Fruit fly (Drosophila melanogaster) whole organism, wandering third instar larva: ENCODE measurements around the gene Mst36Fa.

Experiments used
- Abd-B ChIP-seq: fragments of >200 bp; optimal IDR thresholded peaks from 2 replicates; lab custom pipeline; 2017; ENCODE audit warnings: missing biosample characterization, missing genetic modification characterization
- CG32264 ChIP-seq: fragments of 200-800 bp; sonication (Bioruptor generic); optimal IDR thresholded peaks from 2 replicates; lab custom pipeline; 2016; ENCODE audit warnings: missing biosample characterization, missing genetic modification characterization
- CrebA ChIP-seq: fragments of 200-800 bp; sonication (Bioruptor generic); optimal IDR thresholded peaks from 2 replicates; lab custom pipeline; 2016; ENCODE audit warnings: missing biosample characterization, mild to moderate bottlenecking, missing genetic modification characterization, borderline replicate concordance
- Dfd ChIP-seq: fragments of >200 bp; optimal IDR thresholded peaks from 2 replicates; lab custom pipeline; 2017; ENCODE audit warnings: missing biosample characterization, missing genetic modification characterization
- HLH106 ChIP-seq: fragments of 200-800 bp; optimal IDR thresholded peaks from 3 replicates; lab custom pipeline; 2019; ENCODE audit warnings: missing biosample characterization, mild to moderate bottlenecking, missing genetic modification characterization, moderate library complexity
- Jra ChIP-seq: sonication (Bioruptor generic); optimal IDR thresholded peaks from 2 replicates; lab custom pipeline; 2016; ENCODE audit warnings: missing biosample characterization, missing genetic modification characterization
- fru ChIP-seq: fragments of 200-800 bp; sonication (Bioruptor generic); optimal IDR thresholded peaks from 3 replicates; lab custom pipeline; 2016; ENCODE audit warnings: missing biosample characterization, mild to moderate bottlenecking, missing genetic modification characterization
- h ChIP-seq: fragments of 200-800 bp; sonication (Bioruptor generic); optimal IDR thresholded peaks from 3 replicates; lab custom pipeline; 2016; ENCODE audit warnings: missing biosample characterization, mild to moderate bottlenecking, missing genetic modification characterization
- lola ChIP-seq: fragments of >200 bp; optimal IDR thresholded peaks from 2 replicates; lab custom pipeline; 2017; ENCODE audit warnings: missing biosample characterization, missing genetic modification characterization
- pan ChIP-seq: fragments of >200 bp; optimal IDR thresholded peaks from 2 replicates; lab custom pipeline; 2017
- psq ChIP-seq: fragments of 200-800 bp; sonication (Bioruptor generic); optimal IDR thresholded peaks from 3 replicates; lab custom pipeline; 2017; ENCODE audit warnings: missing biosample characterization, mild to moderate bottlenecking, missing genetic modification characterization, moderate library complexity

DNA sequence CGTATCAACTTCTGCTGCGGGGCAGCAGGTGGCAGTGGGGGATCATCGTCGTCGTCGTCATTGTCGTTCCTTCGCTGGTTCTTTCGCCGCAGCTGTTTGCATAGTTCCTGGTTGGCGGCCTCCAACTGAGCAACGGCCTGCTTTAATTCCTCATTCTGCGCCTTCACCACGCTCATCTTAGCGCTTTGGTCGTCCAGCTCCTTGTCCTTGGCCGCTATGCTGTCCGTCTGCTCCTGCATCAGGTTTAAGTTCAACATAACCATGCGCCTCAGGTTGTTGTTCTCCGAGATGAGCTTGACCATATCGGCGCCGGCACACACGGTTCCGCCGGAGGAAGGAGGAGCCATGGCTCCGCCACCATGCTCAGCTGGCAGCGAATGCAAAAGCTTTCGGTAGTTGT, 11.0 kb upstream of the Mst36Fa start:
- no peak for TF ChIP-seq Jra (GFP tag; lab: Kevin White, UChicago)
- TF ChIP-seq pan (lab: Kevin White, UChicago) = no peak
- no peak for TF ChIP-seq CrebA (GFP tag; lab: Kevin White, UChicago)
- no peak for TF ChIP-seq h (GFP tag; lab: Kevin White, UChicago)
- no peak for TF ChIP-seq HLH106 (tag; lab: Kevin White, UChicago)
- no peak for TF ChIP-seq Abd-B
- TF ChIP-seq psq (GFP tag; lab: Kevin White, UChicago) = no peak
- TF ChIP-seq fru (GFP tag; lab: Kevin White, UChicago) = no peak
- TF ChIP-seq CG32264 (GFP tag; lab: Kevin White, UChicago) = no peak
- no peak for TF ChIP-seq Dfd (GFP tag; lab: Kevin White, UChicago)
- no peak for TF ChIP-seq lola (GFP tag; lab: Kevin White, UChicago)
